Fruit fly (Drosophila melanogaster): Measurements from ENCODE around the gene Ctr9.

dm6 chr3L:1258547-1258946 lies 48.5 kb upstream of the Ctr9 start:
- TF ChIP-seq OdsH (GFP tag; optimal IDR thresholded peaks at IDR 0.05) (no peak), psq (GFP tag; optimal IDR thresholded peaks at IDR 0.05) (no peak), lola (GFP tag; optimal IDR thresholded peaks at IDR 0.05) (no peak), CG9705 (GFP tag; optimal IDR thresholded peaks at IDR 0.05) (no peak), h (GFP tag; optimal IDR thresholded peaks at IDR 0.05) (no peak)
